Fruit fly (Drosophila melanogaster) whole organism, embryonic: ENCODE data around the gene CG9297.

Experiments used
- Awh ChIP-seq: fragments of 200-800 bp; sonication (Bioruptor generic); IDR thresholded peaks from 2 replicates; pipeline ENCODE4, ENCODE4 v1.3.6; 2022; ENCODE audit warnings: missing biosample characterization, missing genetic modification characterization
- Blimp-1 ChIP-seq: fragments of 200-800 bp; sonication (Bioruptor generic); optimal IDR thresholded peaks from 3 replicates; lab custom pipeline; 2018; ENCODE audit warnings: missing biosample characterization, missing genetic modification characterization, mild to moderate bottlenecking, moderate library complexity, missing genetic modification reagents
- C15 ChIP-seq: fragments of 200-800 bp; sonication (Bioruptor generic); IDR thresholded peaks from 3 replicates; pipeline ENCODE4 v1.3.6; 2022; ENCODE audit warnings: missing biosample characterization, missing genetic modification characterization
- CG10431 ChIP-seq: fragments of 200-800 bp; sonication (Bioruptor generic); optimal IDR thresholded peaks from 3 replicates; lab custom pipeline; 2018; ENCODE audit warnings: missing biosample characterization, mild to moderate bottlenecking, missing genetic modification characterization
- CG10654 ChIP-seq: fragments of 200-800 bp; sonication (Bioruptor generic); optimal IDR thresholded peaks from 2 replicates; lab custom pipeline; 2016; ENCODE audit warnings: missing biosample characterization, missing genetic modification characterization
- CG13624 ChIP-seq: fragments of 200-800 bp; sonication (Bioruptor generic); optimal IDR thresholded peaks from 2 replicates; lab custom pipeline; 2016; ENCODE audit warnings: missing biosample characterization, missing genetic modification characterization
- CG14050 ChIP-seq: fragments of 200-800 bp; sonication (Bioruptor generic); IDR thresholded peaks from 3 replicates; pipeline ENCODE4 v1.3.6; 2022; ENCODE audit warnings: missing biosample characterization, missing genetic modification characterization
- CG15011 ChIP-seq: fragments of 200-800 bp; sonication (Bioruptor generic); optimal IDR thresholded peaks from 3 replicates; lab custom pipeline; 2018; ENCODE audit warnings: missing biosample characterization, mild to moderate bottlenecking, missing genetic modification characterization
- CG15269 ChIP-seq: fragments of 200-800 bp; sonication (Bioruptor generic); optimal IDR thresholded peaks from 2 replicates; lab custom pipeline; 2018; ENCODE audit warnings: missing biosample characterization, mild to moderate bottlenecking, missing genetic modification characterization, moderate library complexity
- CG15479 ChIP-seq: fragments of 200-800 bp; sonication (Bioruptor generic); optimal IDR thresholded peaks from 3 replicates; lab custom pipeline; 2019; ENCODE audit warnings: missing biosample characterization, mild to moderate bottlenecking, missing genetic modification characterization, moderate library complexity
- CG16813 ChIP-seq: fragments of 200-800 bp; sonication (Bioruptor generic); IDR thresholded peaks from 3 replicates; pipeline ENCODE4 v1.3.6; 2022; ENCODE audit warnings: missing biosample characterization, missing genetic modification characterization; ENCODE audit not compliant: partially characterized antibody
- CG17359 ChIP-seq: fragments of 200-800 bp; sonication (Bioruptor generic); optimal IDR thresholded peaks from 3 replicates; lab custom pipeline; 2018; ENCODE audit warnings: missing biosample characterization, mild to moderate bottlenecking, missing genetic modification characterization, moderate library complexity
- CG17385 ChIP-seq: fragments of 200-800 bp; sonication (Bioruptor generic); optimal IDR thresholded peaks from 3 replicates; lab custom pipeline; 2018; ENCODE audit warnings: missing biosample characterization, mild to moderate bottlenecking, missing genetic modification characterization
- CG2678 ChIP-seq: fragments of 200-800 bp; sonication (Bioruptor generic); optimal IDR thresholded peaks from 3 replicates; lab custom pipeline; 2019; ENCODE audit warnings: missing biosample characterization, mild to moderate bottlenecking, missing genetic modification characterization, moderate library complexity
- CG3163 ChIP-seq: fragments of 200-800 bp; sonication (Bioruptor generic); optimal IDR thresholded peaks from 3 replicates; lab custom pipeline; 2016; ENCODE audit warnings: missing biosample characterization, missing genetic modification characterization
- CG34224 ChIP-seq: fragments of 200-800 bp; sonication (Bioruptor generic); IDR thresholded peaks from 3 replicates; pipeline ENCODE4 v1.3.6; 2022; ENCODE audit warnings: missing biosample characterization, missing genetic modification characterization; ENCODE audit not compliant: partially characterized antibody
- CG5180 ChIP-seq: fragments of 200-800 bp; sonication (Bioruptor generic); optimal IDR thresholded peaks from 3 replicates; lab custom pipeline; 2017; ENCODE audit warnings: missing biosample characterization, missing genetic modification characterization, mild to moderate bottlenecking, moderate library complexity, missing genetic modification reagents
- CG6765 ChIP-seq: fragments of 200-800 bp; sonication (Bioruptor generic); optimal IDR thresholded peaks from 3 replicates; lab custom pipeline; 2017; ENCODE audit warnings: missing biosample characterization, mild to moderate bottlenecking, missing genetic modification characterization
- CG7786 ChIP-seq: fragments of 200-800 bp; sonication (Bioruptor generic); optimal IDR thresholded peaks from 2 replicates; lab custom pipeline; 2016; ENCODE audit warnings: missing biosample characterization, missing genetic modification characterization
- Chrac-16 ChIP-seq: fragments of 200-800 bp; sonication (Bioruptor generic); optimal IDR thresholded peaks from 3 replicates; lab custom pipeline; 2016; ENCODE audit warnings: missing biosample characterization, missing genetic modification characterization
- Dbx ChIP-seq: fragments of 200-800 bp; sonication (Bioruptor generic); IDR thresholded peaks from 3 replicates; pipeline ENCODE4 v1.3.6; 2022; ENCODE audit warnings: missing biosample characterization, missing genetic modification characterization
- Deaf1 ChIP-seq: fragments of 200-800 bp; optimal IDR thresholded peaks from 3 replicates; lab custom pipeline; 2019; ENCODE audit warnings: missing biosample characterization, mild to moderate bottlenecking, missing genetic modification characterization, moderate library complexity
- Dll ChIP-seq: fragments of 200-800 bp; sonication (Bioruptor generic); IDR thresholded peaks from 4 replicates; pipeline ENCODE4 v1.3.6; 2022; ENCODE audit warnings: missing biosample characterization, missing genetic modification characterization; ENCODE audit not compliant: partially characterized antibody
- Eip74EF ChIP-seq, 2 experiments: fragments of 200-800 bp in 1 of 2; fragments of >200 bp in 1 of 2; sonication (Bioruptor generic) in 1 of 2; optimal IDR thresholded peaks; 2 replicates each; lab custom pipeline; 2017 to 2019; ENCODE audit warnings: missing biosample characterization in 2 of 2, missing genetic modification characterization in 2 of 2, mild to moderate bottlenecking in 1 of 2, moderate library complexity in 1 of 2
- H15 ChIP-seq: fragments of 200-800 bp; sonication (Bioruptor generic); IDR thresholded peaks from 3 replicates; pipeline ENCODE4 v1.3.6; 2022; ENCODE audit warnings: missing biosample characterization, missing genetic modification characterization
- Hmr ChIP-seq: fragments of 200-800 bp; sonication (Bioruptor generic); optimal IDR thresholded peaks from 3 replicates; lab custom pipeline; 2017; ENCODE audit warnings: mild to moderate bottlenecking, missing biosample characterization, missing genetic modification reagents, missing genetic modification characterization
- Kr ChIP-seq: fragments of 200-800 bp; sonication (Bioruptor generic); optimal IDR thresholded peaks from 2 replicates; lab custom pipeline; 2017; ENCODE audit warnings: missing biosample characterization, mild to moderate bottlenecking, missing genetic modification characterization
- Mad ChIP-seq: fragments of 200-800 bp; sonication (Bioruptor generic); optimal IDR thresholded peaks from 2 replicates; lab custom pipeline; 2016; ENCODE audit warnings: missing biosample characterization, missing genetic modification characterization
- Med ChIP-seq: fragments of 200-800 bp; sonication (Bioruptor generic); peaks from one replicate; lab custom pipeline; 2016; ENCODE audit warnings: missing biosample characterization, missing genetic modification characterization, mild to moderate bottlenecking, inconsistent platforms, moderate library complexity
- Trl ChIP-seq, 3 experiments: fragments of >200 bp in 2 of 3; fragments of 200-800 bp in 1 of 3; sonication (Bioruptor generic) in 1 of 3; optimal IDR thresholded peaks; 2 replicates in 1 of 3; 3 replicates in 2 of 3; lab custom pipeline; 2016 to 2017; ENCODE audit warnings: missing biosample characterization in 1 of 3, missing genetic modification characterization in 1 of 3
- Usf ChIP-seq: fragments of 200-800 bp; sonication (Bioruptor generic); optimal IDR thresholded peaks from 2 replicates; lab custom pipeline; 2017; ENCODE audit warnings: missing genotype, missing biosample characterization, missing genetic modification characterization
- ase ChIP-seq: fragments of 200-800 bp; sonication (Bioruptor generic); IDR thresholded peaks from 3 replicates; pipeline ENCODE4 v1.3.6; 2022; ENCODE audit warnings: missing biosample characterization, missing genetic modification characterization
- az2 ChIP-seq: fragments of 200-800 bp; sonication (Bioruptor generic); optimal IDR thresholded peaks from 3 replicates; lab custom pipeline; 2016; ENCODE audit warnings: missing biosample characterization, missing genetic modification characterization
- bowl ChIP-seq: fragments of 200-800 bp; sonication (Bioruptor generic); IDR thresholded peaks from 2 replicates; pipeline ENCODE4 v1.3.6; 2022; ENCODE audit warnings: missing biosample characterization, missing genetic modification characterization
- cad ChIP-seq: fragments of >200 bp; optimal IDR thresholded peaks from 2 replicates; lab custom pipeline; 2017; ENCODE audit warnings: missing biosample characterization, missing genetic modification characterization
- ci ChIP-seq: fragments of 200-800 bp; sonication (Bioruptor generic); IDR thresholded peaks from 3 replicates; pipeline ENCODE4 v1.3.6; 2022; ENCODE audit warnings: missing biosample characterization, missing genetic modification characterization
- crol ChIP-seq: fragments of 200-800 bp; sonication (Bioruptor generic); IDR thresholded peaks from 2 replicates; pipeline ENCODE4 v1.3.6; 2022; ENCODE audit warnings: missing biosample characterization, missing genetic modification characterization
- ems ChIP-seq: fragments of 200-800 bp; sonication (Bioruptor generic); optimal IDR thresholded peaks from 3 replicates; lab custom pipeline; 2016; ENCODE audit warnings: missing biosample characterization, missing genetic modification characterization
- grn ChIP-seq: fragments of 200-800 bp; sonication (Bioruptor generic); optimal IDR thresholded peaks from 3 replicates; lab custom pipeline; 2017; ENCODE audit warnings: missing biosample characterization, missing genetic modification characterization
- lmd ChIP-seq: fragments of 200-800 bp; sonication (Bioruptor generic); IDR thresholded peaks from 2 replicates; pipeline ENCODE4 v1.3.6; 2022; ENCODE audit warnings: missing biosample characterization, missing genetic modification characterization
- prd ChIP-seq, 3 experiments: fragments of >200 bp in 2 of 3; fragments of 200-800 bp in 1 of 3; sonication (Bioruptor generic) in 1 of 3; optimal IDR thresholded peaks in 2 of 3; IDR thresholded peaks in 1 of 3; 2 replicates in 2 of 3; 3 replicates in 1 of 3; pipeline versions ENCODE4 v1.3.6 to Lab custom; 2017 to 2022; ENCODE audit warnings: missing biosample characterization in 1 of 3, missing genetic modification characterization in 1 of 3
- pros ChIP-seq: fragments of 200-800 bp; sonication (Bioruptor generic); optimal IDR thresholded peaks from 3 replicates; lab custom pipeline; 2019; ENCODE audit warnings: missing biosample characterization, mild to moderate bottlenecking, missing genetic modification characterization, moderate library complexity
- sd ChIP-seq: fragments of 200-800 bp; sonication (Bioruptor generic); optimal IDR thresholded peaks from 3 replicates; lab custom pipeline; 2018; ENCODE audit warnings: missing biosample characterization, mild to moderate bottlenecking, missing genetic modification characterization, moderate library complexity
- seq ChIP-seq: fragments of 200-800 bp; sonication (Bioruptor generic); IDR thresholded peaks from 2 replicates; pipeline ENCODE4 v1.3.6; 2022; ENCODE audit warnings: missing biosample characterization, missing genetic modification characterization
- tll ChIP-seq, 2 experiments: fragments of 200-800 bp in 1 of 2; fragments of >200 bp in 1 of 2; sonication (Bioruptor generic) in 1 of 2; optimal IDR thresholded peaks; 2 replicates each; lab custom pipeline; 2017 to 2019; ENCODE audit warnings: missing biosample characterization in 2 of 2, missing genetic modification characterization in 2 of 2, mild to moderate bottlenecking in 1 of 2, moderate library complexity in 1 of 2
- twi ChIP-seq: fragments of 200-800 bp; optimal IDR thresholded peaks from 2 replicates; lab custom pipeline; 2019; ENCODE audit warnings: missing biosample characterization, mild to moderate bottlenecking, missing genetic modification characterization, moderate library complexity
- z ChIP-seq: fragments of 200-800 bp; sonication (Bioruptor generic); IDR thresholded peaks from 3 replicates; pipeline ENCODE4 v1.3.6; 2022; ENCODE audit warnings: missing biosample characterization, missing genetic modification characterization
- zen ChIP-seq: fragments of 200-800 bp; sonication (Bioruptor generic); optimal IDR thresholded peaks from 3 replicates; lab custom pipeline; 2018; ENCODE audit warnings: missing biosample characterization, mild to moderate bottlenecking, missing genetic modification characterization, moderate library complexity

CG9297 gene

dm6 chr3R:13788672-13789071 is 17.4 kb downstream of the CG9297 start:
- no peak for TF ChIP-seq CG15011 (GFP tag; lab: Kevin White, UChicago)
- TF ChIP-seq Kr (GFP tag; lab: Kevin White, UChicago), result peak; percentile 14
- no peak for TF ChIP-seq Usf (GFP tag; lab: Kevin White, UChicago)
- TF ChIP-seq CG10654 (GFP tag; lab: Kevin White, UChicago), result no peak
- TF ChIP-seq cad (GFP tag; lab: Kevin White, UChicago), result peak; percentile 84
- TF ChIP-seq zen (tag; lab: Kevin White, UChicago), result peak; percentile 68
- TF ChIP-seq CG16813 (GFP tag; lab: Robert Waterston, UW), result no peak
- no peak for TF ChIP-seq ase (GFP tag; lab: Robert Waterston, UW)
- no peak for TF ChIP-seq Eip74EF (GFP tag; optimal IDR thresholded peaks at IDR 0.05; lab: Kevin White, UChicago)
- no peak for TF ChIP-seq CG10431 (GFP tag; lab: Kevin White, UChicago)
- no peak for TF ChIP-seq CG7786 (GFP tag; lab: Kevin White, UChicago)
- TF ChIP-seq CG14050 (GFP tag; lab: Robert Waterston, UW), result no peak
- no peak for TF ChIP-seq sd
- no peak for TF ChIP-seq CG6765 (GFP tag; lab: Kevin White, UChicago)
- TF ChIP-seq H15 (GFP tag; lab: Robert Waterston, UW), result no peak
- no peak for TF ChIP-seq Chrac-16 (GFP tag; lab: Kevin White, UChicago)
- TF ChIP-seq Dbx (GFP tag; lab: Robert Waterston, UW), result no peak
- TF ChIP-seq Awh (GFP tag; lab: Robert Waterston, UW), result no peak
- peak; percentile 19 for TF ChIP-seq twi
- TF ChIP-seq bowl (GFP tag; lab: Robert Waterston, UW), result no peak
- TF ChIP-seq CG15269, result no peak
- no peak for TF ChIP-seq Hmr (GFP tag; lab: Kevin White, UChicago)
- no peak for TF ChIP-seq CG34224
- TF ChIP-seq lmd (GFP tag; lab: Robert Waterston, UW), result no peak
- peak in 1 of 2 experiments; percentile 35 for TF ChIP-seq tll (GFP tag; optimal IDR thresholded peaks at IDR 0.05; lab: Kevin White, UChicago)
- TF ChIP-seq Dll (GFP tag; lab: Robert Waterston, UW), result no peak
- no peak for TF ChIP-seq prd (optimal IDR thresholded peaks at IDR 0.05; lab: Kevin White, UChicago)
- TF ChIP-seq prd (GFP tag; IDR thresholded peaks at IDR 0.05; lab: Robert Waterston, UW), result 0 out of 3 replicates have a peak, but pooled peaks have one; percentile 27
- TF ChIP-seq seq (GFP tag; lab: Robert Waterston, UW), result no peak
- no peak for TF ChIP-seq z (GFP tag; lab: Robert Waterston, UW)
- TF ChIP-seq Blimp-1 (GFP tag; lab: Kevin White, UChicago), result no peak
- TF ChIP-seq CG15479 (GFP tag; lab: Kevin White, UChicago), result peak; percentile 71
- TF ChIP-seq Mad (GFP tag; lab: Kevin White, UChicago), result no peak
- TF ChIP-seq CG17359 (tag; lab: Kevin White, UChicago), result no peak
- TF ChIP-seq, all 482 proteins: peak for 7

- TF ChIP-seq CG5180 (GFP tag; lab: Kevin White, UChicago) (peak; percentile 97), ems (GFP tag; lab: Kevin White, UChicago) (no peak), grn (no peak), z (GFP tag; lab: Robert Waterston, UW) (peak; percentile 59; the same call in 1 of the 3 replicates), ci (GFP tag; lab: Robert Waterston, UW) (0 out of 3 replicates have a peak, but pooled peaks have one; percentile 26), Med (peak; percentile 63), CG3163 (GFP tag; lab: Kevin White, UChicago) (peak; percentile 90), CG13624 (GFP tag; lab: Kevin White, UChicago) (no peak), Trl (optimal IDR thresholded peaks at IDR 0.05; lab: Kevin White, UChicago) (peak; percentile 32 to 45), Trl (GFP tag; optimal IDR thresholded peaks at IDR 0.05; lab: Kevin White, UChicago) (no peak), CG2678 (no peak), CG17385 (GFP tag; lab: Kevin White, UChicago) (peak; percentile 36), az2 (GFP tag; lab: Kevin White, UChicago) (no peak), pros (GFP tag; lab: Kevin White, UChicago) (peak; percentile 74), Eip74EF (GFP tag; optimal IDR thresholded peaks at IDR 0.05; lab: Kevin White, UChicago) (peak in 1 of 2 experiments; percentile 69), Deaf1 (tag; lab: Kevin White, UChicago) (peak; percentile 72), C15 (GFP tag; lab: Robert Waterston, UW) (no peak), crol (peak; percentile 72; the same call in 1 of the 2 replicates)
These were observed 18.5 kb downstream of the CG9297 start for dm6 chr3R:13789617-13790277.
